Worm (Caenorhabditis elegans): ENCODE data around the gene mfsd-11.

DNA sequence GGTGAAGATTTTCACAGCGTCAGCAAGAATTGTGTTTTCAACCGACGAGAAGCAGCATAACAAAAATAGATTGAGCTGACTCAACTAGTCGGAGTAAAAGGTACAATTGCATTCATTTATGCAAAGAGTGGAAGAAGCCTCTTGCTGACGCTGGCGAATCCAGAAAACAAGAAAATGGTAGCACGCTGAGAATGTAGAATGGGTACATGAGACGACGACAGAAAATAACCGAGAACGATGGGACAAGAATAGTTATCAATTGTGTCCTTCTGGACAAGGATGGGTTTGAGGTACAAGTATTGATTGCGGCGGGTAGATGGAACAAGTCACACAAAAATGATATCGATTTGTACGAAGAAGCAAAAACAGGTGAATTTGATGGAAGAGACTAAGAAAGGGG, 15.5 kb upstream of the mfsd-11 start:
- no peak for TF ChIP-seq ama-1 (optimal IDR thresholded peaks at IDR 0.05)
- TF ChIP-seq ceh-28 (tag; optimal IDR thresholded peaks at IDR 0.05), result no peak
- TF ChIP-seq ceh-62 (tag; optimal IDR thresholded peaks at IDR 0.05), result no peak
- no peak for TF ChIP-seq lin-13 (GFP tag; optimal IDR thresholded peaks at IDR 0.05)
- no peak for TF ChIP-seq snpc-4 (tag; optimal IDR thresholded peaks at IDR 0.05)
- TF ChIP-seq nhr-11 (tag; optimal IDR thresholded peaks at IDR 0.05), result no peak
- TF ChIP-seq lin-15B (tag; optimal IDR thresholded peaks at IDR 0.05), result no peak
- no peak for TF ChIP-seq nhr-237 (tag; optimal IDR thresholded peaks at IDR 0.05)

All from whole organism, L4 larva.